Worm (Caenorhabditis elegans): ENCODE data around the gene T12B3.2.

The T12B3.2 gene

DNA sequence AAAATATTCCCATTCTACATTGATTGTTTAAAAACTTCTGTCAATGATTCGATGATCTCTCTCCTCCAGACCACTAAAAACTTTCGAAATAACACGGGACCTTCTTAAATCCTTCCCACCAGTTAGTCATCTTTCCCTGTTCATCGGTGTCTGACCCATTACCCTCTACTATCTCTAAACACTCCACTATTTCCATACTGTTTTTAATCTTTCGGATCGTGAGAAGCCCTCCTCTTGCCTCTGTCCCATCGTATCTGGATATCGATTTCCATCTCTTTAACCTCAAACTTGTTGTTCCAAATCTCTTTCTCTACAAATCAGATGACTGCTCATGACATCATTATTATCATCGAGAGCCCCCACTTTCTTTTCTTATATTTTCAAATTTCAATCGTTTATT, 51.7 kb downstream of the T12B3.2 start:
- no peak for TF ChIP-seq sea-1 (GFP tag; conservative IDR thresholded peaks at IDR 0.05)
- no peak for TF ChIP-seq flt-1 (GFP tag; IDR thresholded peaks at IDR 0.05)
- TF ChIP-seq hmbx-1 (tag; optimal IDR thresholded peaks at IDR 0.05): no peak
- no peak for TF ChIP-seq hnd-1 (tag; optimal IDR thresholded peaks at IDR 0.05)
- TF ChIP-seq scrt-1 (GFP tag; IDR thresholded peaks at IDR 0.05): no peak
- TF ChIP-seq ets-7 (tag; optimal IDR thresholded peaks at IDR 0.05): no peak

Measured in whole organism, early embryonic.